Fruit fly (Drosophila melanogaster): ENCODE measurements around the gene CG9154.

dm6 chr2L:6082936-6083627 is 12.6 kb upstream of the CG9154 start:
- TF ChIP-seq CG8478 (optimal IDR thresholded peaks at IDR 0.05), result no peak
- TF ChIP-seq CTCF (optimal IDR thresholded peaks at IDR 0.05), result no peak

Data from S2 (cell line).